Fruit fly (Drosophila melanogaster): ENCODE data around the gene CG31522.

CG31522 gene

dm6 chr3R:4428585-4429464 is 33.9 kb downstream of the CG31522 start, which contains the start of gene srl (continued):
- no peak for TF ChIP-seq Rx (GFP tag; IDR thresholded peaks at IDR 0.05)
- no peak; the same call in 2 of the 3 replicates for TF ChIP-seq CG7963 (GFP tag; IDR thresholded peaks at IDR 0.05; ENCODE audit: partially characterized antibody)
- TF ChIP-seq Tbp (GFP tag; optimal IDR thresholded peaks at IDR 0.05), result peak; percentile 87
- no peak for TF ChIP-seq Bteb2 (GFP tag; optimal IDR thresholded peaks at IDR 0.05)
- TF ChIP-seq mld (GFP tag; IDR thresholded peaks at IDR 0.05; ENCODE audit: partially characterized antibody), result no peak
- no peak for TF ChIP-seq kay (GFP tag; optimal IDR thresholded peaks at IDR 0.05)
- TF ChIP-seq row (GFP tag; IDR thresholded peaks at IDR 0.05), result peak; percentile 13; the same call in 1 of the 3 replicates
- TF ChIP-seq MBD-R2 (GFP tag; IDR thresholded peaks at IDR 0.05), result peak; percentile 75
- TF ChIP-seq CG17328 (GFP tag; IDR thresholded peaks at IDR 0.05), result 0 out of 2 replicates have a peak, but pooled peaks have one; percentile 29
- peak; percentile 50 for TF ChIP-seq CG30020 (tag; optimal IDR thresholded peaks at IDR 0.05)
- no peak for TF ChIP-seq CG15011 (GFP tag; optimal IDR thresholded peaks at IDR 0.05)
- TF ChIP-seq CG8924 (tag; optimal IDR thresholded peaks at IDR 0.05), result no peak
- no peak for TF ChIP-seq Poxn (GFP tag; IDR thresholded peaks at IDR 0.05)
- TF ChIP-seq CG7372 (GFP tag; IDR thresholded peaks at IDR 0.05), result no peak
- peak; percentile 72 for TF ChIP-seq twi (tag; optimal IDR thresholded peaks at IDR 0.05)
- peak; percentile 4 for TF ChIP-seq CTCF (GFP tag; optimal IDR thresholded peaks at IDR 0.05)
- peak; percentile 86 for TF ChIP-seq Med (GFP tag)
- no peak for TF ChIP-seq H15 (GFP tag; IDR thresholded peaks at IDR 0.05)
- no peak for TF ChIP-seq Sox102F (GFP tag; optimal IDR thresholded peaks at IDR 0.05)
- no peak for TF ChIP-seq bsh (GFP tag; optimal IDR thresholded peaks at IDR 0.05)
- no peak for TF ChIP-seq CkIIα-i1 (GFP tag; IDR thresholded peaks at IDR 0.05)
- no peak for TF ChIP-seq Fer2 (tag; optimal IDR thresholded peaks at IDR 0.05)
- TF ChIP-seq CG17359 (tag; optimal IDR thresholded peaks at IDR 0.05), result no peak
- no peak for TF ChIP-seq CG17612 (GFP tag; IDR thresholded peaks at IDR 0.05)
- no peak for TF ChIP-seq esg (GFP tag; conservative IDR thresholded peaks at IDR 0.05)
- TF ChIP-seq Hr39 (optimal IDR thresholded peaks at IDR 0.05), result no peak
- no peak for TF ChIP-seq Meics (GFP tag; optimal IDR thresholded peaks at IDR 0.05)
- TF ChIP-seq Oaz (GFP tag; IDR thresholded peaks at IDR 0.05), result no peak
- no peak for TF ChIP-seq CG10366 (GFP tag; IDR thresholded peaks at IDR 0.05)
- no peak for TF ChIP-seq Doc2 (GFP tag; IDR thresholded peaks at IDR 0.05)
- TF ChIP-seq org-1 (GFP tag; optimal IDR thresholded peaks at IDR 0.05), result no peak
- no peak for TF ChIP-seq usp (GFP tag; optimal IDR thresholded peaks at IDR 0.05)
- TF ChIP-seq Sox100B (GFP tag; optimal IDR thresholded peaks at IDR 0.05), result no peak
- TF ChIP-seq grn (GFP tag; optimal IDR thresholded peaks at IDR 0.05), result no peak
- TF ChIP-seq Taf1 (GFP tag; IDR thresholded peaks at IDR 0.05), result no peak
- no peak for TF ChIP-seq CG15601 (tag; optimal IDR thresholded peaks at IDR 0.05)
- no peak; the same call in 1 of the 2 replicates for TF ChIP-seq unc-4 (GFP tag; IDR thresholded peaks at IDR 0.05; ENCODE audit: partially characterized antibody)
- TF ChIP-seq CG8944 (GFP tag; optimal IDR thresholded peaks at IDR 0.05), result no peak
- TF ChIP-seq cwo (GFP tag; optimal IDR thresholded peaks at IDR 0.05), result peak; percentile 42
- TF ChIP-seq fd3F (GFP tag; optimal IDR thresholded peaks at IDR 0.05), result no peak
- no peak for TF ChIP-seq hth (optimal IDR thresholded peaks at IDR 0.05)
- peak; percentile 95 for TF ChIP-seq MESR4 (GFP tag; optimal IDR thresholded peaks at IDR 0.05)
- TF ChIP-seq ken (GFP tag; IDR thresholded peaks at IDR 0.05), result no peak
- TF ChIP-seq pros (GFP tag; optimal IDR thresholded peaks at IDR 0.05), result no peak
- no peak for TF ChIP-seq dysf (GFP tag; IDR thresholded peaks at IDR 0.05)
- TF ChIP-seq CG14050 (GFP tag; IDR thresholded peaks at IDR 0.05), result no peak
- TF ChIP-seq tap (tag; optimal IDR thresholded peaks at IDR 0.05), result no peak
- TF ChIP-seq CG12942 (GFP tag; optimal IDR thresholded peaks at IDR 0.05), result no peak
- TF ChIP-seq Jarid2 (GFP tag; optimal IDR thresholded peaks at IDR 0.05), result no peak
- TF ChIP-seq CG18476 (GFP tag; optimal IDR thresholded peaks at IDR 0.05), result no peak
- peak; percentile 14 for TF ChIP-seq CG3163 (GFP tag; optimal IDR thresholded peaks at IDR 0.05)
